Fruit fly (Drosophila melanogaster) whole organism, adult: ENCODE measurements around the gene CG15046.

Experiments
- CG11617 ChIP-seq: fragments of 200-800 bp; sonication (Bioruptor generic); optimal IDR thresholded peaks from 2 replicates; lab custom pipeline; 2017; ENCODE audit warnings: mild to moderate bottlenecking, missing biosample characterization, missing genetic modification reagents, missing genetic modification characterization
- CG14711 ChIP-seq: fragments of 200-800 bp; sonication (Bioruptor generic); optimal IDR thresholded peaks from 2 replicates; lab custom pipeline; 2018; ENCODE audit warnings: missing biosample characterization, mild to moderate bottlenecking, missing genetic modification characterization, moderate library complexity
- CG33017 ChIP-seq: fragments of 200-800 bp; sonication (Bioruptor generic); optimal IDR thresholded peaks from 2 replicates; lab custom pipeline; 2018; ENCODE audit warnings: missing biosample characterization, mild to moderate bottlenecking, missing genetic modification characterization, moderate library complexity
- CG5204 ChIP-seq: fragments of 200-800 bp; sonication (Bioruptor generic); optimal IDR thresholded peaks from 2 replicates; lab custom pipeline; 2016; ENCODE audit warnings: missing biosample characterization, missing genetic modification characterization
- CG7101 ChIP-seq: fragments of 200-800 bp; sonication (Bioruptor generic); optimal IDR thresholded peaks from 2 replicates; lab custom pipeline; 2018; ENCODE audit warnings: missing biosample characterization, mild to moderate bottlenecking, missing genetic modification characterization, moderate library complexity
- Clk ChIP-seq: fragments of 200-800 bp; sonication (Bioruptor generic); optimal IDR thresholded peaks from 2 replicates; lab custom pipeline; 2017; ENCODE audit warnings: missing biosample characterization, missing genetic modification characterization
- Crg-1 ChIP-seq: fragments of 200-800 bp; sonication (Bioruptor generic); optimal IDR thresholded peaks from 2 replicates; lab custom pipeline; 2016; ENCODE audit warnings: missing biosample characterization, missing genetic modification characterization
- Mnt ChIP-seq: fragments of 200-800 bp; sonication (Bioruptor generic); optimal IDR thresholded peaks from 2 replicates; lab custom pipeline; 2016; ENCODE audit warnings: missing biosample characterization, mild to moderate bottlenecking, missing genetic modification characterization
- bab1 ChIP-seq: fragments of 200-800 bp; sonication (Bioruptor generic); optimal IDR thresholded peaks from 3 replicates; lab custom pipeline; 2019; ENCODE audit warnings: missing biosample characterization, mild to moderate bottlenecking, missing genetic modification characterization, moderate library complexity
- cic ChIP-seq: fragments of 200-800 bp; sonication (Bioruptor generic); optimal IDR thresholded peaks from 2 replicates; lab custom pipeline; 2017; ENCODE audit warnings: missing biosample characterization, mild to moderate bottlenecking, missing genetic modification characterization, moderate library complexity
- kay ChIP-seq: fragments of 200-800 bp; sonication (Bioruptor generic); peaks from one replicate; lab custom pipeline; 2016; ENCODE audit warnings: missing biosample characterization, missing genetic modification characterization, borderline replicate concordance
- ovo ChIP-seq: fragments of 200-800 bp; sonication (Bioruptor generic); optimal IDR thresholded peaks from 2 replicates; lab custom pipeline; 2016; ENCODE audit warnings: missing biosample characterization, missing genetic modification characterization
- tj ChIP-seq: fragments of 200-800 bp; sonication (Bioruptor generic); optimal IDR thresholded peaks from 3 replicates; lab custom pipeline; 2017; ENCODE audit warnings: missing biosample characterization, mild to moderate bottlenecking, missing genetic modification characterization, moderate library complexity
- toe ChIP-seq: fragments of 200-800 bp; sonication (Bioruptor generic); optimal IDR thresholded peaks from 2 replicates; lab custom pipeline; 2016; ENCODE audit warnings: missing biosample characterization, missing genetic modification characterization

dm6 chrX:18514767-18515166, 25.3 kb upstream of the CG15046 start, which contains the start of gene CG6470:
- no peak for TF ChIP-seq kay (GFP tag; lab: Kevin White, UChicago)
- no peak for TF ChIP-seq CG14711 (tag; lab: Kevin White, UChicago)
- no peak for TF ChIP-seq toe (GFP tag; lab: Kevin White, UChicago)
- no peak for TF ChIP-seq CG33017 (tag; lab: Kevin White, UChicago)
- TF ChIP-seq CG7101 (tag; lab: Kevin White, UChicago), result no peak
- no peak for TF ChIP-seq Crg-1 (GFP tag; lab: Kevin White, UChicago)
- no peak for TF ChIP-seq Mnt (GFP tag; lab: Kevin White, UChicago)
- no peak for TF ChIP-seq cic (GFP tag; lab: Kevin White, UChicago)
- no peak for TF ChIP-seq tj (GFP tag; lab: Kevin White, UChicago)
- TF ChIP-seq CG5204 (GFP tag; lab: Kevin White, UChicago), result no peak
- TF ChIP-seq ovo (GFP tag; lab: Kevin White, UChicago), result no peak
- no peak for TF ChIP-seq CG11617 (GFP tag; lab: Kevin White, UChicago)
- no peak for TF ChIP-seq bab1 (GFP tag; lab: Kevin White, UChicago)
- TF ChIP-seq Clk (GFP tag; lab: Kevin White, UChicago), result no peak
